Fruit fly (Drosophila melanogaster) whole organism, prepupa: Measurements from ENCODE around the gene Yip1d1.
A peak's percentile ranks its signal among the peaks of the same experiment; 100 is the strongest.

Experiments
- CG10631 ChIP-seq: fragments of 200-800 bp; sonication (Bioruptor generic); optimal IDR thresholded peaks from 2 replicates; lab custom pipeline; 2016; ENCODE audit warnings: missing biosample characterization, missing genetic modification characterization
- CG10669 ChIP-seq: fragments of 200-800 bp; sonication (Bioruptor generic); optimal IDR thresholded peaks from 3 replicates; lab custom pipeline; 2018; ENCODE audit warnings: missing biosample characterization, mild to moderate bottlenecking, missing genetic modification characterization, moderate library complexity
- CG11762 ChIP-seq: fragments of 200-800 bp; sonication (Bioruptor generic); optimal IDR thresholded peaks from 3 replicates; lab custom pipeline; 2016; ENCODE audit warnings: missing biosample characterization, missing genetic modification characterization; ENCODE audit not compliant: insufficient read depth
- CG11902 ChIP-seq: fragments of 200-800 bp; sonication (Bioruptor generic); optimal IDR thresholded peaks from 3 replicates; lab custom pipeline; 2016; ENCODE audit warnings: missing biosample characterization, missing genetic modification characterization
- CG15336 ChIP-seq: fragments of 200-800 bp; sonication (Bioruptor generic); IDR thresholded peaks from 2 replicates; pipeline ENCODE4 v1.3.6; 2022; ENCODE audit warnings: missing biosample characterization, missing genetic modification characterization
- CG1621 ChIP-seq: fragments of 200-800 bp; sonication (Bioruptor generic); optimal IDR thresholded peaks from 3 replicates; lab custom pipeline; 2018; ENCODE audit warnings: missing biosample characterization, mild to moderate bottlenecking, missing genetic modification characterization
- CG32006 ChIP-seq: fragments of 200-800 bp; sonication (Bioruptor generic); optimal IDR thresholded peaks from 3 replicates; lab custom pipeline; 2017; ENCODE audit warnings: missing biosample characterization, mild to moderate bottlenecking, missing genetic modification characterization
- CG3919 ChIP-seq: fragments of 200-800 bp; sonication (Bioruptor generic); optimal IDR thresholded peaks from 3 replicates; lab custom pipeline; 2016; ENCODE audit warnings: missing biosample characterization, missing genetic modification characterization
- CG4318 ChIP-seq: fragments of 200-800 bp; sonication (Bioruptor generic); optimal IDR thresholded peaks from 3 replicates; lab custom pipeline; 2017; ENCODE audit warnings: missing biosample characterization, mild to moderate bottlenecking, missing genetic modification characterization
- CG6163 ChIP-seq: fragments of 200-800 bp; sonication (Bioruptor generic); IDR thresholded peaks from 3 replicates; pipeline ENCODE4 v1.3.6; 2022; ENCODE audit warnings: missing biosample characterization, missing genetic modification characterization
- CG6792 ChIP-seq: fragments of 200-800 bp; sonication (Bioruptor generic); optimal IDR thresholded peaks from 3 replicates; lab custom pipeline; 2016; ENCODE audit warnings: missing biosample characterization, missing genetic modification characterization
- CG7368 ChIP-seq: fragments of 200-800 bp; sonication (Bioruptor generic); optimal IDR thresholded peaks from 3 replicates; lab custom pipeline; 2016; ENCODE audit warnings: missing biosample characterization, missing genetic modification characterization
- CG8119 ChIP-seq: fragments of 200-800 bp; sonication (Bioruptor generic); IDR thresholded peaks from 3 replicates; pipeline ENCODE4 v1.3.6; 2022; ENCODE audit warnings: missing biosample characterization, missing genetic modification characterization
- CG8319 ChIP-seq: fragments of 200-800 bp; sonication (Bioruptor generic); optimal IDR thresholded peaks from 3 replicates; lab custom pipeline; 2016; ENCODE audit warnings: missing biosample characterization, missing genetic modification characterization
- CG8632 ChIP-seq: fragments of 200-800 bp; sonication (Bioruptor generic); optimal IDR thresholded peaks from 3 replicates; lab custom pipeline; 2016; ENCODE audit warnings: missing biosample characterization, missing genetic modification characterization
- CG9139 ChIP-seq: fragments of 200-800 bp; sonication (Bioruptor generic); optimal IDR thresholded peaks from 3 replicates; lab custom pipeline; 2017; ENCODE audit warnings: missing biosample characterization, mild to moderate bottlenecking, missing genetic modification characterization
- Eip75B ChIP-seq: fragments of 200-800 bp; sonication (Bioruptor generic); optimal IDR thresholded peaks from 3 replicates; lab custom pipeline; 2016; ENCODE audit warnings: missing biosample characterization, missing genetic modification characterization
- Eip78C ChIP-seq: fragments of 200-800 bp; sonication (Bioruptor generic); peaks from one replicate; lab custom pipeline; 2016; ENCODE audit warnings: missing biosample characterization, missing genetic modification characterization
- Eip93F ChIP-seq: fragments of 200-800 bp; sonication (Bioruptor generic); optimal IDR thresholded peaks from 2 replicates; lab custom pipeline; 2016; ENCODE audit warnings: missing biosample characterization, mild to moderate bottlenecking, missing genetic modification characterization
- Ets21C ChIP-seq: fragments of 200-800 bp; sonication (Bioruptor generic); optimal IDR thresholded peaks from 3 replicates; lab custom pipeline; 2016; ENCODE audit warnings: missing biosample characterization, missing genetic modification characterization
- Ets96B ChIP-seq: fragments of 200-800 bp; optimal IDR thresholded peaks from 2 replicates; lab custom pipeline; 2019; ENCODE audit warnings: missing biosample characterization, mild to moderate bottlenecking, missing genetic modification characterization, moderate library complexity
- Hr38 ChIP-seq: sonication (Bioruptor generic); optimal IDR thresholded peaks from 2 replicates; lab custom pipeline; 2016; ENCODE audit warnings: missing biosample characterization, missing genetic modification characterization
- Hr39 ChIP-seq: fragments of 200-800 bp; sonication (Bioruptor generic); optimal IDR thresholded peaks from 2 replicates; lab custom pipeline; 2016; ENCODE audit warnings: missing biosample characterization, missing genetic modification characterization
- Hr4 ChIP-seq: fragments of 200-800 bp; sonication (Bioruptor generic); optimal IDR thresholded peaks from 3 replicates; lab custom pipeline; 2016; ENCODE audit warnings: missing biosample characterization, missing genetic modification characterization
- Lpt ChIP-seq: fragments of 200-800 bp; sonication (Bioruptor generic); optimal IDR thresholded peaks from 3 replicates; lab custom pipeline; 2016; ENCODE audit warnings: missing biosample characterization, missing genetic modification characterization
- Met ChIP-seq: fragments of 200-800 bp; sonication (Bioruptor generic); optimal IDR thresholded peaks from 3 replicates; lab custom pipeline; 2016; ENCODE audit warnings: missing biosample characterization, missing genetic modification characterization
- OdsH ChIP-seq: fragments of 200-800 bp; sonication (Bioruptor generic); optimal IDR thresholded peaks from 3 replicates; lab custom pipeline; 2016; ENCODE audit warnings: missing biosample characterization, missing genetic modification characterization
- Sox102F ChIP-seq: fragments of 200-800 bp; sonication (Bioruptor generic); optimal IDR thresholded peaks from 2 replicates; lab custom pipeline; 2016; ENCODE audit warnings: missing biosample characterization, mild to moderate bottlenecking, missing genetic modification characterization
- Sox14 ChIP-seq: fragments of 200-800 bp; sonication (Bioruptor generic); optimal IDR thresholded peaks from 3 replicates; lab custom pipeline; 2016; ENCODE audit warnings: missing biosample characterization, missing genetic modification characterization
- Sox15 ChIP-seq: fragments of 200-800 bp; sonication (Bioruptor generic); optimal IDR thresholded peaks from 3 replicates; lab custom pipeline; 2016; ENCODE audit warnings: missing biosample characterization, missing genetic modification characterization
- achi ChIP-seq: fragments of 200-800 bp; sonication (Bioruptor generic); optimal IDR thresholded peaks from 3 replicates; lab custom pipeline; 2016; ENCODE audit warnings: missing biosample characterization, missing genetic modification characterization
- acj6 ChIP-seq: fragments of 200-800 bp; sonication (Bioruptor generic); optimal IDR thresholded peaks from 3 replicates; lab custom pipeline; 2016; ENCODE audit warnings: missing biosample characterization, missing genetic modification characterization
- dac ChIP-seq: fragments of 200-800 bp; sonication (Bioruptor generic); optimal IDR thresholded peaks from 2 replicates; lab custom pipeline; 2017; ENCODE audit warnings: missing biosample characterization, mild to moderate bottlenecking, missing genetic modification characterization
- dsx ChIP-seq: fragments of 200-800 bp; optimal IDR thresholded peaks from 3 replicates; lab custom pipeline; 2019; ENCODE audit warnings: missing biosample characterization, mild to moderate bottlenecking, missing genetic modification characterization, moderate library complexity; ENCODE audit not compliant: poor library complexity, severe bottlenecking
- eg ChIP-seq: fragments of 200-800 bp; sonication (Bioruptor generic); IDR thresholded peaks from 3 replicates; pipeline ENCODE4 v1.3.6; 2022; ENCODE audit warnings: missing biosample characterization, missing genetic modification characterization
- fkh ChIP-seq: fragments of 200-800 bp; sonication (Bioruptor generic); optimal IDR thresholded peaks from 3 replicates; lab custom pipeline; 2017; ENCODE audit warnings: missing biosample characterization, mild to moderate bottlenecking, missing genetic modification characterization, moderate library complexity
- ss ChIP-seq, 2 experiments: fragments of 200-800 bp; sonication (Bioruptor generic); optimal IDR thresholded peaks; 2 replicates in 1 of 2; 3 replicates in 1 of 2; lab custom pipeline; 2017 to 2018; ENCODE audit warnings: mild to moderate bottlenecking in 2 of 2, missing biosample characterization in 2 of 2, missing genetic modification characterization in 2 of 2, moderate library complexity in 1 of 2
- topi ChIP-seq: fragments of 200-800 bp; sonication (Bioruptor generic); optimal IDR thresholded peaks from 3 replicates; lab custom pipeline; 2016; ENCODE audit warnings: missing biosample characterization, missing genetic modification characterization
- vri ChIP-seq: fragments of 200-800 bp; sonication (Bioruptor generic); optimal IDR thresholded peaks from 3 replicates; lab custom pipeline; 2016; ENCODE audit warnings: missing biosample characterization, mild to moderate bottlenecking, missing genetic modification characterization

Gene Yip1d1

DNA sequence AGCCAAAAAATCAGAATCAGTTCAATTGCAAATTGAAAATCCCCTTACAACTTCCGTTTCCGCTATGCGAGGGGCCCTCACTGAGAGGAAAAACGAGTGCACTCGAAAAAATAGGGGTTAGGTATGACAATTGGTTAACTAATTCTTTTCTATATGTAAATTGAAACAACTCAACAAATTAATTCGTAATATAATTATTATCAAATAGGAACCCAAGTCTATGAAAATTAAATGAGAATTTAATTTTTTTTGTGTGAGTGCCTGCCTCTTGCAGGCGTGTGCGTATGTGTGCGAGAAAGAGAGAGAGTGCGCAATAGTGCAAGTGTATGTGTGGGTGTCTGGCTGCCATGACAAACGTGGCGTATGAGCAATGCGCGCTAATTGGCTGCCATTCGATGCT lies 18.3 kb downstream of the Yip1d1 start (continued):
- TF ChIP-seq acj6 (GFP tag; lab: Kevin White, UChicago) (peak; percentile 25), CG3919 (GFP tag; lab: Kevin White, UChicago) (no peak), Eip93F (no peak), eg (GFP tag; lab: Robert Waterston, UW) (no peak), ss (GFP tag; optimal IDR thresholded peaks at IDR 0.05; lab: Kevin White, UChicago) (no peak), Eip75B (GFP tag; lab: Kevin White, UChicago) (peak; percentile 41), fkh (no peak), CG8119 (0 out of 3 replicates have a peak, but pooled peaks have one; percentile 36), Lpt (no peak)

DNA sequence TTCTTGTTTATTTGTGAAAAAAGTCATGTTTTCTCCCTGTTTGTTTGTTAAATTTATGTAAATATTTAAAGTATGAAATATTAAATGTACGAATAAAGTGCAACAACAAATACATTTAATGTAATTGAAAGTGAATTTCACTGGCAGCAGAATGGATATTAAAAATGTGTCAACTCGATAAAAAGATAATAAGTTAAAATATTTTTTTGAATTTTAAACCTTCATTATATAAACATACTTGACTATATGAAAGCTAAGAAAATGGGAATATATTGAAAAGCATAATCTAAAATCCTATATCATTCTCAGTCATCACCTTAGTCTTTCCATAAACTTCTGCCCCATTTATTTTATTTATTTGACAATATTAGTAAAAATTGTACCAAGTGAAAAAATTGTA lies 21.9 kb downstream of the Yip1d1 start, which contains the start of gene Vha68-3:
TSS of gene Vha68-3 (plus strand) at position 301 of the 400 bp plus-strand sequence.
- TF ChIP-seq CG11902 = no peak
- TF ChIP-seq topi (GFP tag; lab: Kevin White, UChicago) = no peak
- no peak for TF ChIP-seq Hr4 (GFP tag; lab: Kevin White, UChicago)
- TF ChIP-seq CG8632 = no peak
- no peak for TF ChIP-seq Eip78C (GFP tag; lab: Kevin White, UChicago)
- TF ChIP-seq CG9139 = no peak
- TF ChIP-seq Lpt = no peak
- TF ChIP-seq eg (GFP tag; lab: Robert Waterston, UW) = no peak
- TF ChIP-seq achi (GFP tag; lab: Kevin White, UChicago) = no peak
- TF ChIP-seq CG15336 (GFP tag; lab: Robert Waterston, UW) = no peak

DNA sequence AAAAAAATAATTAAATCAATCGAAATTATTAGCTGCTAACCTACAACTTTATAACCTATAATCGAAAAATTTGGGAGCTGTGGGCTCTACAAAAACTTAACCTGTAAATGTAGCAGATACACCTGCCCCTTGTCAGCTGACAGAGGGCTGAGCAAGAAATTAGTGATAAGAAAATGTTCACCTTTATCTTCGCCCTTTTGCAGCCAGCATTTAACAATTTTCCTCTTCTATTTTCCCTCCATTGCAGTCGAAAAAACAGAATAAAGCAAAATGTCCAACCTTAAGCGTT lies 25.1 kb downstream of the Yip1d1 start:
- TF ChIP-seq ss (GFP tag; optimal IDR thresholded peaks at IDR 0.05; lab: Kevin White, UChicago) = no peak
- TF ChIP-seq dac (GFP tag; lab: Kevin White, UChicago) = no peak
- no peak for TF ChIP-seq CG9139
- no peak for TF ChIP-seq Ets96B (tag; lab: Kevin White, UChicago)
- TF ChIP-seq CG15336 (GFP tag; lab: Robert Waterston, UW) = no peak
- TF ChIP-seq Sox14 = no peak
- no peak for TF ChIP-seq topi (GFP tag; lab: Kevin White, UChicago)
- no peak for TF ChIP-seq CG8632
- TF ChIP-seq dsx (GFP tag; lab: Kevin White, UChicago) = no peak
- no peak for TF ChIP-seq OdsH (GFP tag; lab: Kevin White, UChicago)
- no peak for TF ChIP-seq CG6792 (GFP tag; lab: Kevin White, UChicago)
- no peak for TF ChIP-seq achi (GFP tag; lab: Kevin White, UChicago)
- TF ChIP-seq CG6163 (GFP tag; lab: Robert Waterston, UW) = no peak
- no peak for TF ChIP-seq CG10669 (GFP tag; lab: Kevin White, UChicago)
- TF ChIP-seq CG32006 (GFP tag; lab: Kevin White, UChicago) = no peak
- no peak for TF ChIP-seq Eip78C (GFP tag; lab: Kevin White, UChicago)
- no peak for TF ChIP-seq Hr4 (GFP tag; lab: Kevin White, UChicago)
- no peak for TF ChIP-seq Hr39 (GFP tag; lab: Kevin White, UChicago)
- no peak for TF ChIP-seq CG7368

DNA sequence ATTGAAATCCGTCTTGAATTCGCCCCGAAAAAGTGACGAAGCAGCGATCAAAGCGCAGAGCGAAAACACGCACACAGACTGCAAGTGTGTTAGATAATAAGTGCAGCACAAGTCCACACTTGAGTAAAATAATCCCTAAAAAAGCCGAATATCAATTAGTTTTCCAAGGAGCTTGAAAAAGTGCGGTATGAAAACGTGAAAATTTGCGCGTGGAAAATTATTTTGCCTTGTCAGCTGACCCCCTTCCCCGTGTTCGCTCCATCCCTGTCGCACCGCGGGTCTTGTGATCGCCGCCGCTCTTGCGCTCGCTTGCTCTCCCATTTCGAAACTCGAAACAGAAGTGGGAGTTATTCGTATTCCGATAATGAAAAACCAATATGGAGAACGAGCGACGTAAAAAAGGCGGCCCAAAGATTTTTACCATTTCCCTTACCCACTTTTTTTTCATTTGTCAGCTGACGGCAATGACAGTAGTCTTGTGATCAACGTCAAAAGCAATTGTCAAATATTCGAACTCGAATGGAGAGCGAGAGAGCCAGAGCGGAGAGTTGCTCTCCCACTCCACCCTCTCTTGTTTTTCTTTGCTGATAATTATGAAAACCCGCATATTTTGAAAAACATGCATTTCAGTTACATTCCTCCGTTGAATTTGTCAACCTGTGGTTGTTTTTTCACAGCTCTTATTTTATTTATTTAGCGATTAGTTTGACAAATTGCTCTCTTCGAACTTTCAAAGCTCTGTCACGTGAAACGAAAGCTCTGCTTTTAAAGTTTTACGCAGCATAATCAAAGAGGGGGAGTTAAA lies 25.7 kb downstream of the Yip1d1 start:
- TF ChIP-seq CG6792 (GFP tag; lab: Kevin White, UChicago) (no peak), eg (GFP tag; lab: Robert Waterston, UW) (peak; percentile 31; the same call in 1 of the 3 replicates), Eip78C (GFP tag; lab: Kevin White, UChicago) (peak; percentile 31), achi (GFP tag; lab: Kevin White, UChicago) (peak; percentile 99), Ets21C (GFP tag; lab: Kevin White, UChicago) (no peak), ss (GFP tag; optimal IDR thresholded peaks at IDR 0.05; lab: Kevin White, UChicago) (peak in 1 of 2 experiments; percentile 1)

DNA sequence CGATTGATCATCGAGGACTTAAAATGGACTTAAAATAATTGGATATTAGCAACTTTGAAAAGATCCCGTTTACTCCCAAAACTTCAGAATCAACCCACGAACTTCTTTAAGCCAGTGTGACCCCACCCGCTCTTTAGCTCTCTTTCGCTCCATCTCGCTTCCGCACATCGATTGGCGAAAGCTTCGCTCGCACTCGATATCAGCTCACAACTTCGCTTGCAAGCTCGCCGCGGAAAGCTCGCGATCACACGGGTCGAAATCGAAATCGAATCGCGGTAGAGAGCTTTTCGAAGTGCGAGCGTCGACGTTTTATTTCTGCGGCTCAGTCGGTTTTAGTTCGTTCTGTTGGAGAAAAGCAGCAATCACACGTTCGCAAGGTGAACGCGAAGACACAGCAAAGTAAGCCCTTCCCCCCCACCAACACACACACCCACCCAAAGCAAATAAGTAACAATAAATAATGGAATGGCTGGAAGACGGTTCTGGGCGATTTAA lies 26.3 kb downstream of the Yip1d1 start, which contains the start of gene Vha68-2:
TSS of gene Vha68-2 (plus strand) at position 278 of the 495 bp plus-strand sequence.
- TF ChIP-seq Sox14 (no peak), CG11762 (GFP tag; lab: Kevin White, UChicago) (no peak), Sox15 (GFP tag; lab: Kevin White, UChicago) (no peak), Sox102F (peak; percentile 66), CG32006 (GFP tag; lab: Kevin White, UChicago) (peak; percentile 45), CG15336 (GFP tag; lab: Robert Waterston, UW) (no peak), Hr39 (GFP tag; lab: Kevin White, UChicago) (peak; percentile 44), Met (GFP tag; lab: Kevin White, UChicago) (no peak), ss (GFP tag; optimal IDR thresholded peaks at IDR 0.05; lab: Kevin White, UChicago) (peak; percentile 5), CG1621 (peak; percentile 47), CG10631 (GFP tag; lab: Kevin White, UChicago) (no peak), OdsH (GFP tag; lab: Kevin White, UChicago) (peak; percentile 60), CG4318 (no peak), CG6163 (GFP tag; lab: Robert Waterston, UW) (peak; percentile 83), CG8632 (no peak), CG7368 (no peak), Hr38 (no peak), fkh (peak; percentile 64), CG8319 (GFP tag; lab: Kevin White, UChicago) (no peak), vri (peak; percentile 35), topi (GFP tag; lab: Kevin White, UChicago) (peak; percentile 11), CG11902 (no peak)
